Worm (Caenorhabditis elegans) whole organism, young adult: ENCODE results near the gene vps-36.
A peak's percentile ranks its signal among the peaks of the same experiment; 100 is the strongest.

Experiments used
- B0261.1 ChIP-seq: sonication (generic microtip); optimal IDR thresholded peaks from 2 replicates; lab custom pipeline; 2016; ENCODE audit warnings: mild to moderate bottlenecking, missing genetic modification characterization, moderate library complexity, missing compliant biosample characterization
- B0336.3 ChIP-seq: fragments of 200-800 bp; sonication (Bioruptor generic); IDR thresholded peaks from 2 replicates; pipeline ENCODE4 v1.3.6; 2022; ENCODE audit warnings: missing genetic modification characterization, missing compliant biosample characterization
- C17E4.6 ChIP-seq: fragments of 200-800 bp; sonication (Bioruptor generic); IDR thresholded peaks from 2 replicates; pipeline ENCODE4 v1.3.6; 2022; ENCODE audit warnings: missing genetic modification reagents, missing genetic modification characterization, missing compliant biosample characterization
- F23B12.7 ChIP-seq: sonication (generic microtip); optimal IDR thresholded peaks from 2 replicates; lab custom pipeline; 2017; ENCODE audit warnings: missing genetic modification characterization, mild to moderate bottlenecking, missing compliant biosample characterization, antibody characterized with exemption, moderate library complexity; ENCODE audit not compliant: insufficient read depth
- F57A8.1 ChIP-seq: fragments of 200-800 bp; sonication (Bioruptor generic); optimal IDR thresholded peaks from 2 replicates; lab custom pipeline; 2018; ENCODE audit warnings: mild to moderate bottlenecking, missing genetic modification characterization, moderate library complexity, missing compliant biosample characterization
- K11D2.4 ChIP-seq: fragments of 200-800 bp; sonication (Bioruptor generic); IDR thresholded peaks from 2 replicates; pipeline ENCODE4 v1.3.6; 2022; ENCODE audit warnings: missing genetic modification reagents, missing genetic modification characterization, missing compliant biosample characterization
- T07F8.4 ChIP-seq: sonication (generic microtip); optimal IDR thresholded peaks from 2 replicates; lab custom pipeline; 2016; ENCODE audit warnings: mild to moderate bottlenecking, missing genetic modification characterization, moderate library complexity, missing compliant biosample characterization
- Y79H2A.3 ChIP-seq: fragments of 200-800 bp; sonication (Bioruptor generic); conservative IDR thresholded peaks from 2 replicates; pipeline ENCODE4 v1.3.6; 2022; ENCODE audit warnings: missing genetic modification reagents, missing genetic modification characterization, missing compliant biosample characterization
- Y95B8A.8 ChIP-seq: fragments of 200-800 bp; sonication (Bioruptor generic); IDR thresholded peaks from 2 replicates; pipeline ENCODE4 v1.3.6; 2022; ENCODE audit warnings: missing genetic modification reagents, missing genetic modification characterization, missing compliant biosample characterization
- aptf-3 ChIP-seq: fragments of 200-800 bp; sonication (Bioruptor generic); IDR thresholded peaks from 2 replicates; pipeline ENCODE4 v1.3.6; 2022; ENCODE audit warnings: missing genetic modification characterization, missing compliant biosample characterization
- attf-5 ChIP-seq: fragments of 200-800 bp; sonication (Bioruptor generic); optimal IDR thresholded peaks from 2 replicates; lab custom pipeline; 2018; ENCODE audit warnings: mild to moderate bottlenecking, missing genetic modification characterization, missing compliant biosample characterization
- attf-6 ChIP-seq: fragments of 200-800 bp; sonication (Bioruptor generic); IDR thresholded peaks from 2 replicates; pipeline ENCODE4 v1.3.6; 2022; ENCODE audit warnings: missing genetic modification reagents, missing genetic modification characterization, missing compliant biosample characterization
- ccch-3 ChIP-seq: fragments of 200-800 bp; sonication (Bioruptor generic); optimal IDR thresholded peaks from 2 replicates; lab custom pipeline; 2018; ENCODE audit warnings: mild to moderate bottlenecking, missing genetic modification characterization, missing compliant biosample characterization
- cebp-1 ChIP-seq, 2 experiments: fragments of 200-800 bp in 1 of 2; sonication (Bioruptor generic) in 1 of 2; sonication (generic microtip) in 1 of 2; IDR thresholded peaks in 1 of 2; optimal IDR thresholded peaks in 1 of 2; 2 replicates each; pipeline versions ENCODE4 v1.3.6 to Lab custom; 2017 to 2022; ENCODE audit warnings: missing compliant biosample characterization in 2 of 2, missing genetic modification characterization in 2 of 2, mild to moderate bottlenecking in 1 of 2, missing genetic modification reagents in 1 of 2, moderate library complexity in 1 of 2
- ceh-100 ChIP-seq: fragments of 200-800 bp; sonication (Bioruptor generic); IDR thresholded peaks from 2 replicates; pipeline ENCODE4 v1.3.6; 2022; ENCODE audit warnings: missing genetic modification reagents, missing genetic modification characterization, missing compliant biosample characterization
- ceh-91 ChIP-seq: fragments of 200-800 bp; sonication (Bioruptor generic); IDR thresholded peaks from 2 replicates; pipeline ENCODE4 v1.3.6; 2022; ENCODE audit warnings: missing genetic modification reagents, missing genetic modification characterization, missing compliant biosample characterization
- chd-7 ChIP-seq: sonication (generic microtip); optimal IDR thresholded peaks from 2 replicates; lab custom pipeline; 2016; ENCODE audit warnings: mild to moderate bottlenecking, missing genetic modification characterization, moderate library complexity, missing compliant biosample characterization
- efl-1 ChIP-seq: fragments of 150-350 bp; optimal IDR thresholded peaks from 2 replicates; lab custom pipeline; 2014; ENCODE audit warnings: missing biosample characterization, missing genetic modification reagents, missing genetic modification characterization
- egl-44 ChIP-seq: fragments of 200-800 bp; sonication (Bioruptor generic); IDR thresholded peaks from 2 replicates; pipeline ENCODE4 v1.3.6; 2022; ENCODE audit warnings: missing genetic modification reagents, missing genetic modification characterization, missing compliant biosample characterization
- ekl-4 ChIP-seq: fragments of 200-800 bp; sonication (Bioruptor generic); IDR thresholded peaks from 2 replicates; pipeline ENCODE4 v1.3.6; 2022; ENCODE audit warnings: missing genetic modification reagents, missing genetic modification characterization, missing compliant biosample characterization
- fkh-3 ChIP-seq: sonication (generic microtip); optimal IDR thresholded peaks from 2 replicates; lab custom pipeline; 2016; ENCODE audit warnings: mild to moderate bottlenecking, missing genetic modification characterization, missing compliant biosample characterization
- hlh-26 ChIP-seq: fragments of 200-800 bp; sonication (Bioruptor generic); conservative IDR thresholded peaks from 2 replicates; pipeline ENCODE4 v1.3.6; 2022; ENCODE audit warnings: missing genetic modification reagents, missing genetic modification characterization, missing compliant biosample characterization
- hmg-1.2 ChIP-seq: fragments of 200-800 bp; sonication (Bioruptor generic); IDR thresholded peaks from 2 replicates; pipeline ENCODE4 v1.3.6; 2022; ENCODE audit warnings: missing genetic modification reagents, missing genetic modification characterization, missing compliant biosample characterization
- hmg-20 ChIP-seq: fragments of 200-800 bp; sonication (Bioruptor generic); IDR thresholded peaks from 2 replicates; pipeline ENCODE4 v1.3.6; 2022; ENCODE audit warnings: missing genetic modification reagents, missing genetic modification characterization, missing compliant biosample characterization
- let-526 ChIP-seq: fragments of 200-800 bp; sonication (Bioruptor generic); IDR thresholded peaks from 2 replicates; pipeline ENCODE4 v1.3.6; 2022; ENCODE audit warnings: missing genetic modification reagents, missing genetic modification characterization, missing compliant biosample characterization
- let-607 ChIP-seq, 2 experiments: fragments of 200-800 bp in 1 of 2; sonication (Bioruptor generic) in 1 of 2; sonication (generic microtip) in 1 of 2; optimal IDR thresholded peaks; 2 replicates each; lab custom pipeline; 2016 to 2018; ENCODE audit warnings: mild to moderate bottlenecking in 2 of 2, missing compliant biosample characterization in 2 of 2, missing genetic modification characterization in 2 of 2, moderate library complexity in 2 of 2, missing genotype in 1 of 2
- lin-35 ChIP-seq, 3 experiments: fragments of 150-350 bp in 2 of 3; sonication (generic microtip) in 1 of 3; optimal IDR thresholded peaks; 2 replicates each; lab custom pipeline; 2014 to 2018; ENCODE audit warnings: missing biosample characterization in 3 of 3, missing genetic modification characterization in 3 of 3, missing genetic modification reagents in 3 of 3
- lin-54 ChIP-seq: fragments of 200-800 bp; sonication (Bioruptor generic); optimal IDR thresholded peaks from 2 replicates; lab custom pipeline; 2018; ENCODE audit warnings: mild to moderate bottlenecking, missing genetic modification characterization, missing compliant biosample characterization
- lsl-1 ChIP-seq: fragments of 200-800 bp; sonication (Bioruptor generic); optimal IDR thresholded peaks from 2 replicates; lab custom pipeline; 2018; ENCODE audit warnings: mild to moderate bottlenecking, missing genetic modification characterization, moderate library complexity, missing compliant biosample characterization
- mcd-1 ChIP-seq: fragments of 200-800 bp; sonication (Bioruptor generic); IDR thresholded peaks from 2 replicates; pipeline ENCODE4 v1.3.6; 2022; ENCODE audit warnings: missing genetic modification reagents, missing genetic modification characterization, missing compliant biosample characterization
- mes-4 ChIP-seq: sonication (generic microtip); optimal IDR thresholded peaks from 2 replicates; lab custom pipeline; 2016; ENCODE audit warnings: missing genotype, missing genetic modification characterization, missing compliant biosample characterization
- mxl-1 ChIP-seq: sonication (generic microtip); optimal IDR thresholded peaks from 2 replicates; lab custom pipeline; 2016; ENCODE audit warnings: missing genetic modification characterization, missing compliant biosample characterization
- nfya-1 ChIP-seq: sonication (generic microtip); optimal IDR thresholded peaks from 2 replicates; lab custom pipeline; 2017; ENCODE audit warnings: antibody characterized with exemption, missing compliant biosample characterization, missing genetic modification characterization, borderline replicate concordance; ENCODE audit not compliant: insufficient read depth
- pha-4 ChIP-seq: fragments of 150-350 bp; sonication (generic microtip); optimal IDR thresholded peaks from 2 replicates; lab custom pipeline; 2014; ENCODE audit warnings: missing biosample characterization, missing genetic modification reagents, missing genetic modification characterization
- rcor-1 ChIP-seq: fragments of 200-800 bp; sonication (Bioruptor generic); IDR thresholded peaks from 2 replicates; pipeline ENCODE4 v1.3.6; 2022; ENCODE audit warnings: missing genetic modification reagents, missing genetic modification characterization, missing compliant biosample characterization
- repo-1 ChIP-seq: sonication (generic microtip); optimal IDR thresholded peaks from 2 replicates; lab custom pipeline; 2017; ENCODE audit warnings: mild to moderate bottlenecking, missing genetic modification characterization, missing compliant biosample characterization
- tlf-1 ChIP-seq: fragments of 200-800 bp; sonication (Bioruptor generic); optimal IDR thresholded peaks from 2 replicates; lab custom pipeline; 2018; ENCODE audit warnings: mild to moderate bottlenecking, missing genetic modification characterization, missing compliant biosample characterization
- unc-62 ChIP-seq: fragments of 150-350 bp; optimal IDR thresholded peaks from 2 replicates; lab custom pipeline; 2014; ENCODE audit warnings: missing biosample characterization, missing genetic modification reagents, missing genetic modification characterization
- ztf-22 ChIP-seq: fragments of 200-800 bp; sonication (Bioruptor generic); optimal IDR thresholded peaks from 2 replicates; lab custom pipeline; 2018; ENCODE audit warnings: mild to moderate bottlenecking, missing genetic modification characterization, moderate library complexity, missing compliant biosample characterization
- ztf-25 ChIP-seq: fragments of 200-800 bp; sonication (Bioruptor generic); IDR thresholded peaks from 2 replicates; pipeline ENCODE4 v1.3.6; 2022; ENCODE audit warnings: missing genetic modification reagents, missing genetic modification characterization, missing compliant biosample characterization
- ztf-26 ChIP-seq: sonication (generic microtip); optimal IDR thresholded peaks from 2 replicates; lab custom pipeline; 2017; ENCODE audit warnings: missing genetic modification characterization, missing compliant biosample characterization
- ztf-6 ChIP-seq: fragments of 200-800 bp; sonication (Bioruptor generic); IDR thresholded peaks from 2 replicates; pipeline ENCODE4 v1.3.6; 2022; ENCODE audit warnings: missing genetic modification reagents, missing genetic modification characterization, missing compliant biosample characterization

The vps-36 gene

DNA sequence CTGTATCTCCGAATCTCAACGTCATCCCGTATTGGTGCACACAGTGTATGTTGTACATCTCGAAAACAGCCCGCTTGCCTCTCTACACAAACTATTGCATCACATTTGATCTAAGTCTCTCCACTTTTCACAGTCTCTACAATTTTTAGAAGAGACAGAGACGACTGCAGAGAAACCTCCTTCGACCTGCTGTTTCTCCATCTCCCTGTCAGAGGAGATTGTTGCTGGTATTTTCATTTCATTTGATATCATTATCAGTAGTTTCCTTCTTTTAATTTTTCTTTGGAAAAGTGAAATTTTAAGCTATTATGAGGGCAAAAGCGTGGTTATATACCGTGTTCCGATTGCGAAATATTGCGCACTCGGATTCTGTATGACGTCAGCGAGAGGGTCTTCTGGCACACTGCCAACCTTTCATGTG lies 19.9 kb downstream of the vps-36 start (continued):
- peak; percentile 71 for TF ChIP-seq egl-44 (GFP tag; lab: Robert Waterston, UW)
- no peak for TF ChIP-seq ceh-100 (GFP tag; lab: Robert Waterston, UW)
- no peak for TF ChIP-seq nfya-1
- peak; percentile 19 for TF ChIP-seq F23B12.7
- TF ChIP-seq pha-4 (tag; lab: Kevin White, UChicago), result no peak
- TF ChIP-seq F57A8.1, result no peak
- TF ChIP-seq aptf-3 (GFP tag; lab: Robert Waterston, UW), result no peak
- no peak for TF ChIP-seq mxl-1 (tag; lab: Kevin White, UChicago)
- TF ChIP-seq Y79H2A.3 (GFP tag; lab: Robert Waterston, UW), result no peak
- TF ChIP-seq tlf-1 (GFP tag; lab: Kevin White, UChicago), result peak; percentile 42
- TF ChIP-seq let-607 (tag; optimal IDR thresholded peaks at IDR 0.05; lab: Kevin White, UChicago), result peak in 1 of 2 experiments; percentile 53
- peak; percentile 72 for TF ChIP-seq chd-7
- no peak for TF ChIP-seq lin-54
- TF ChIP-seq T07F8.4 (tag; lab: Kevin White, UChicago), result no peak
- no peak for TF ChIP-seq rcor-1 (GFP tag; lab: Robert Waterston, UW)
- no peak for TF ChIP-seq ekl-4 (GFP tag; lab: Robert Waterston, UW)
- TF ChIP-seq hmg-20 (GFP tag; lab: Robert Waterston, UW), result no peak
- no peak for TF ChIP-seq Y95B8A.8 (GFP tag; lab: Robert Waterston, UW)
- no peak for TF ChIP-seq ztf-25 (GFP tag; lab: Robert Waterston, UW)
- no peak for TF ChIP-seq lin-35 (GFP tag; optimal IDR thresholded peaks at IDR 0.05; lab: Kevin White, UChicago)
- TF ChIP-seq lsl-1 (GFP tag; lab: Kevin White, UChicago), result no peak
- peak; percentile 79 for TF ChIP-seq hmg-1.2
- TF ChIP-seq mes-4 (tag; lab: Kevin White, UChicago), result no peak
- peak; percentile 73 for TF ChIP-seq attf-5 (GFP tag; lab: Kevin White, UChicago)
- TF ChIP-seq ceh-91 (GFP tag; lab: Robert Waterston, UW), result no peak
- TF ChIP-seq ccch-3, result no peak
- peak; percentile 95 for TF ChIP-seq cebp-1 (GFP tag; IDR thresholded peaks at IDR 0.05; lab: Robert Waterston, UW)
- TF ChIP-seq cebp-1 (tag; optimal IDR thresholded peaks at IDR 0.05; lab: Kevin White, UChicago), result peak; percentile 99
- TF ChIP-seq ztf-6 (GFP tag; lab: Robert Waterston, UW), result no peak
- TF ChIP-seq ztf-22 (GFP tag; lab: Kevin White, UChicago), result peak; percentile 80
- TF ChIP-seq mcd-1 (GFP tag; lab: Robert Waterston, UW), result peak; percentile 8; the same call in 1 of the 2 replicates
- TF ChIP-seq let-526 (GFP tag; lab: Robert Waterston, UW), result 0 out of 2 replicates have a peak, but pooled peaks have one; percentile 5
- TF ChIP-seq B0336.3 (GFP tag; lab: Robert Waterston, UW), result peak; percentile 87
- TF ChIP-seq repo-1 (tag; lab: Kevin White, UChicago), result no peak
- no peak for TF ChIP-seq K11D2.4 (GFP tag; lab: Robert Waterston, UW)
- no peak for TF ChIP-seq efl-1
- TF ChIP-seq, all 124 proteins: peak for 28

DNA sequence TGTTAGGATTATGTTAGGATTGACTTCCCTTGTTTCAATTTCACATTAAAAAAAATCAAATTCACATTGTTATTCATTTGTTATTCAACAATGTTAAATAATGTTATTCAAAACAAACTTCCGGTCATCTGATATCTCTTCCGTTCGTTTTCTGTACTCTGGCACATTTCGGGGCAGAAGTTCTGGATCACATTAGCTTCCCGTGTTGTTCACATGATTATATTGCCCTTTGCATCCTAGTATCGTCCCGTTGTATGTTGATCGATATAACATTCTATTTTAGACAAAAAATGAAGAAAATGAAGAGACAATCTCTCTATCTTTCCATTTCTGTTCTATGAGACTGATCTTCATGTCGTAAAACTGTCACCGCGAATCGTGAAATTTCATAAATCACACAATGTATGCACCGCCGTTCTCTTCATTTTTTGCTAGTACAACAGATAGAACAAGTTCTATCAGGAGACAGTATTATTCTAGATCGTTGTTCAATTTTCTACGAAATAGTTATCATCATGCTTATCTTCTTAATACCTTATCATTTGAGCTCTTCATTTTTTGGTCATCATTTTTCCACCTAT lies 20.4 kb downstream of the vps-36 start:
- no peak for TF ChIP-seq C17E4.6 (GFP tag; lab: Robert Waterston, UW)
- no peak for TF ChIP-seq fkh-3 (tag; lab: Kevin White, UChicago)
- TF ChIP-seq ekl-4 (GFP tag; lab: Robert Waterston, UW), result no peak
- TF ChIP-seq let-607 (tag; optimal IDR thresholded peaks at IDR 0.05; lab: Kevin White, UChicago), result no peak
- no peak for TF ChIP-seq B0261.1 (tag; lab: Kevin White, UChicago)
- TF ChIP-seq attf-6 (GFP tag; lab: Robert Waterston, UW), result no peak
- TF ChIP-seq unc-62 (GFP tag; lab: Kevin White, UChicago), result no peak
- TF ChIP-seq Y79H2A.3 (GFP tag; lab: Robert Waterston, UW), result no peak
- TF ChIP-seq hlh-26 (GFP tag; lab: Robert Waterston, UW), result no peak
- TF ChIP-seq tlf-1 (GFP tag; lab: Kevin White, UChicago), result no peak
- no peak for TF ChIP-seq ztf-26 (tag; lab: Kevin White, UChicago)
- TF ChIP-seq, all 124 proteins: peak for 0
